ENCODE assay signal across 1 fruit fly cellular context in the genomic region with DNA sequence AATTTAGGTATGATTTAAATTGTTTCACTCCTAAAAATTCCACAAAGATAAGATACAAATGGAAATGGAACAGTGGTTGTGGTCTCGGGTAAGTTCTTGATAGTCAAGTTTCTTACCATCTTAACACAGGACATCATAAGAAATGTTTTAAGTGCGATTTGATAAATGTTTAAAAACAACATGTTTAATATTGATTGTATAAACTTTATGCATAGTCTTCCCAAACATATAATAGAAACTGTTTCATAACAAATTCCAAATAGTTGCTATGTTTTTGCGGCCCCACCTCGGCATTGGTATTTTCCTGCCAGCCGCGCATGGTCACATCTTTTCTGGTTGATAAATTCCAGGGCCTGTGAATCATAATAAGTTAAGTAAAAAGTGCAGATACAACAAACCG.
A peak's percentile ranks its signal among the peaks of the same experiment; 100 is the strongest.
TF ChIP-seq lines count a peak whose summit lies in the region.

A gene (plus strand): TSS at position 318 of the 400 bp plus-strand sequence.

TF ChIP-seq in whole organism, embryonic, 481 proteins besides CTCF, POLR2A, EP300 and RAD21 (continued from another document and continues in another):
- TF ChIP-seq CG6689 (GFP tag; IDR thresholded peaks at IDR 0.05; lab: Robert Waterston, UW) (peak; percentile 51), CG7963 (GFP tag; IDR thresholded peaks at IDR 0.05; lab: Robert Waterston, UW; ENCODE audit: partially characterized antibody) (no peak), CG3163 (GFP tag; optimal IDR thresholded peaks at IDR 0.05; lab: Kevin White, UChicago) (peak; percentile 27), Dip3 (GFP tag; optimal IDR thresholded peaks at IDR 0.05; lab: Kevin White, UChicago) (peak; percentile 11), CG18619 (GFP tag; optimal IDR thresholded peaks at IDR 0.05; lab: Kevin White, UChicago) (peak; percentile 25), CG4424 (GFP tag; optimal IDR thresholded peaks at IDR 0.05; lab: Kevin White, UChicago) (peak; percentile 39), D (optimal IDR thresholded peaks at IDR 0.05; lab: Kevin White, UChicago) (no peak), D (GFP tag; optimal IDR thresholded peaks at IDR 0.05; lab: Kevin White, UChicago) (no peak), otp (GFP tag; IDR thresholded peaks at IDR 0.05; lab: Robert Waterston, UW) (no peak), NC2β (GFP tag; optimal IDR thresholded peaks at IDR 0.05; lab: Kevin White, UChicago) (no peak), Atf6 (GFP tag; IDR thresholded peaks at IDR 0.05; lab: Robert Waterston, UW) (peak; percentile 49; the same call in 1 of the 2 replicates), CG13123 (GFP tag; optimal IDR thresholded peaks at IDR 0.05; lab: Kevin White, UChicago) (no peak), CG30403 (GFP tag; optimal IDR thresholded peaks at IDR 0.05; lab: Kevin White, UChicago) (peak; percentile 70), cad (GFP tag; optimal IDR thresholded peaks at IDR 0.05; lab: Kevin White, UChicago) (no peak), stwl (tag; optimal IDR thresholded peaks at IDR 0.05; lab: Kevin White, UChicago) (peak; percentile 83), CG11723 (GFP tag; optimal IDR thresholded peaks at IDR 0.05; lab: Kevin White, UChicago) (no peak), Spps (tag; optimal IDR thresholded peaks at IDR 0.05; lab: Kevin White, UChicago) (peak; percentile 27), Fer3 (tag; optimal IDR thresholded peaks at IDR 0.05; lab: Kevin White, UChicago) (peak; percentile 56), CG4730 (GFP tag; IDR thresholded peaks at IDR 0.05; lab: Robert Waterston, UW) (peak; percentile 49), ac (GFP tag; optimal IDR thresholded peaks at IDR 0.05; lab: Kevin White, UChicago) (no peak), CG11085 (GFP tag; IDR thresholded peaks at IDR 0.05; lab: Robert Waterston, UW) (no peak), sima (GFP tag; optimal IDR thresholded peaks at IDR 0.05; lab: Kevin White, UChicago) (no peak), sd (tag; optimal IDR thresholded peaks at IDR 0.05; lab: Kevin White, UChicago) (peak; percentile 94), CG9797 (GFP tag; optimal IDR thresholded peaks at IDR 0.05; lab: Kevin White, UChicago) (peak; percentile 79), hbn (GFP tag; IDR thresholded peaks at IDR 0.05; lab: Robert Waterston, UW; ENCODE audit: partially characterized antibody) (no peak), CG6854 (GFP tag; optimal IDR thresholded peaks at IDR 0.05; lab: Kevin White, UChicago) (no peak), CG4854 (GFP tag; optimal IDR thresholded peaks at IDR 0.05; lab: Kevin White, UChicago) (no peak), CG5245 (GFP tag; optimal IDR thresholded peaks at IDR 0.05; lab: Kevin White, UChicago) (no peak), CG8944 (GFP tag; optimal IDR thresholded peaks at IDR 0.05; lab: Kevin White, UChicago) (peak; percentile 22), Dll (GFP tag; IDR thresholded peaks at IDR 0.05; lab: Robert Waterston, UW; ENCODE audit: partially characterized antibody) (no peak), scrt (GFP tag; optimal IDR thresholded peaks at IDR 0.05; lab: Kevin White, UChicago) (no peak), CG7372 (GFP tag; IDR thresholded peaks at IDR 0.05; lab: Robert Waterston, UW) (peak; percentile 61), CG10274 (GFP tag; optimal IDR thresholded peaks at IDR 0.05; lab: Kevin White, UChicago) (no peak), cas (GFP tag; IDR thresholded peaks at IDR 0.05; lab: Robert Waterston, UW) (peak; percentile 48; the same call in 1 of the 2 replicates), corto (GFP tag; optimal IDR thresholded peaks at IDR 0.05; lab: Kevin White, UChicago) (no peak), D19A (tag; optimal IDR thresholded peaks at IDR 0.05; lab: Kevin White, UChicago) (peak; percentile 10), CG13894 (tag; optimal IDR thresholded peaks at IDR 0.05; lab: Kevin White, UChicago) (no peak), sens-2 (GFP tag; IDR thresholded peaks at IDR 0.05; lab: Robert Waterston, UW) (no peak), vnd (GFP tag; IDR thresholded peaks at IDR 0.05; lab: Robert Waterston, UW; ENCODE audit: partially characterized antibody) (no peak), HmgZ (tag; optimal IDR thresholded peaks at IDR 0.05; lab: Kevin White, UChicago) (peak; percentile 52), unc-4 (GFP tag; IDR thresholded peaks at IDR 0.05; lab: Robert Waterston, UW; ENCODE audit: partially characterized antibody) (no peak), E2f2 (GFP tag; IDR thresholded peaks at IDR 0.05; lab: Robert Waterston, UW) (peak; percentile 71), peb (GFP tag; IDR thresholded peaks at IDR 0.05; lab: Robert Waterston, UW) (no peak), CG17186 (GFP tag; optimal IDR thresholded peaks at IDR 0.05; lab: Kevin White, UChicago) (peak; percentile 34), dysf (GFP tag; IDR thresholded peaks at IDR 0.05; lab: Robert Waterston, UW) (peak; percentile 83), CG2199 (GFP tag; IDR thresholded peaks at IDR 0.05; lab: Robert Waterston, UW) (0 out of 3 replicates have a peak, but pooled peaks have one; percentile 37), NK7.1 (GFP tag; optimal IDR thresholded peaks at IDR 0.05; lab: Kevin White, UChicago) (no peak), CG13287 (GFP tag; IDR thresholded peaks at IDR 0.05; lab: Robert Waterston, UW; ENCODE audit: partially characterized antibody) (no peak), grau (tag; optimal IDR thresholded peaks at IDR 0.05; lab: Kevin White, UChicago) (no peak), CG4360 (GFP tag; IDR thresholded peaks at IDR 0.05; lab: Robert Waterston, UW) (no peak), Pdp1 (GFP tag; optimal IDR thresholded peaks at IDR 0.05; lab: Kevin White, UChicago) (peak in 1 of 2 experiments; percentile 53), CG10431 (GFP tag; optimal IDR thresholded peaks at IDR 0.05; lab: Kevin White, UChicago) (no peak), sr (GFP tag; IDR thresholded peaks at IDR 0.05; lab: Robert Waterston, UW) (no peak), H15 (GFP tag; IDR thresholded peaks at IDR 0.05; lab: Robert Waterston, UW) (0 out of 3 replicates have a peak, but pooled peaks have one; percentile 16), CG2120 (GFP tag; optimal IDR thresholded peaks at IDR 0.05; lab: Kevin White, UChicago) (peak; percentile 80), CG5953 (GFP tag; IDR thresholded peaks at IDR 0.05; lab: Robert Waterston, UW) (peak; percentile 69), BtbVII (GFP tag; optimal IDR thresholded peaks at IDR 0.05; lab: Kevin White, UChicago) (no peak), phol (tag; optimal IDR thresholded peaks at IDR 0.05; lab: Kevin White, UChicago) (peak; percentile 79), wek (GFP tag; optimal IDR thresholded peaks at IDR 0.05; lab: Kevin White, UChicago) (no peak), Adf1 (GFP tag; IDR thresholded peaks at IDR 0.05; lab: Robert Waterston, UW) (peak; percentile 46), Dfd (GFP tag; optimal IDR thresholded peaks at IDR 0.05; lab: Kevin White, UChicago) (no peak), B-H2 (GFP tag; optimal IDR thresholded peaks at IDR 0.05; lab: Kevin White, UChicago) (no peak), CG3065 (GFP tag; optimal IDR thresholded peaks at IDR 0.05; lab: Kevin White, UChicago) (no peak), wdn (GFP tag; IDR thresholded peaks at IDR 0.05; lab: Robert Waterston, UW) (peak; percentile 49; the same call in 1 of the 2 replicates), CG32772 (GFP tag; IDR thresholded peaks at IDR 0.05; lab: Robert Waterston, UW) (peak; percentile 49), pho (GFP tag; optimal IDR thresholded peaks at IDR 0.05; lab: Kevin White, UChicago) (peak; percentile 52), gem (tag; optimal IDR thresholded peaks at IDR 0.05; lab: Kevin White, UChicago) (peak; percentile 76), Mes4 (GFP tag; optimal IDR thresholded peaks at IDR 0.05; lab: Kevin White, UChicago) (no peak), CG6654 (GFP tag; optimal IDR thresholded peaks at IDR 0.05; lab: Kevin White, UChicago) (no peak), dm (GFP tag; optimal IDR thresholded peaks at IDR 0.05; lab: Kevin White, UChicago) (peak; percentile 33), luna (GFP tag; optimal IDR thresholded peaks at IDR 0.05; lab: Kevin White, UChicago) (no peak), ems (GFP tag; optimal IDR thresholded peaks at IDR 0.05; lab: Kevin White, UChicago) (peak; percentile 3), Dad (GFP tag; optimal IDR thresholded peaks at IDR 0.05; lab: Kevin White, UChicago) (peak; percentile 7), zen2 (GFP tag; IDR thresholded peaks at IDR 0.05; lab: Robert Waterston, UW; ENCODE audit: partially characterized antibody) (no peak), Lhr (GFP tag; optimal IDR thresholded peaks at IDR 0.05; lab: Kevin White, UChicago) (peak; percentile 65), gsb (GFP tag; IDR thresholded peaks at IDR 0.05; lab: Robert Waterston, UW) (no peak), Xrp1 (GFP tag; IDR thresholded peaks at IDR 0.05; lab: Robert Waterston, UW) (peak; percentile 67), Hr39 (optimal IDR thresholded peaks at IDR 0.05; lab: Kevin White, UChicago) (no peak), CG1602 (GFP tag; optimal IDR thresholded peaks at IDR 0.05; lab: Kevin White, UChicago) (peak; percentile 53), unpg (GFP tag; optimal IDR thresholded peaks at IDR 0.05; lab: Kevin White, UChicago) (no peak), ranshi (GFP tag; IDR thresholded peaks at IDR 0.05; lab: Robert Waterston, UW) (peak; percentile 72), gcm (GFP tag; optimal IDR thresholded peaks at IDR 0.05; lab: Kevin White, UChicago) (no peak), prd (optimal IDR thresholded peaks at IDR 0.05; lab: Kevin White, UChicago) (no peak), prd (GFP tag; IDR thresholded peaks at IDR 0.05; lab: Robert Waterston, UW) (peak; percentile 67; the same call in 2 of the 3 replicates), Fer2 (tag; optimal IDR thresholded peaks at IDR 0.05; lab: Kevin White, UChicago) (no peak), z (GFP tag; IDR thresholded peaks at IDR 0.05; lab: Robert Waterston, UW) (no peak), CG9727 (GFP tag; optimal IDR thresholded peaks at IDR 0.05; lab: Kevin White, UChicago) (no peak), crol (GFP tag; IDR thresholded peaks at IDR 0.05; lab: Robert Waterston, UW) (no peak), CG31365 (tag; optimal IDR thresholded peaks at IDR 0.05; lab: Kevin White, UChicago) (no peak), mirr (GFP tag; optimal IDR thresholded peaks at IDR 0.05; lab: Kevin White, UChicago) (no peak), CG4617 (GFP tag; optimal IDR thresholded peaks at IDR 0.05; lab: Kevin White, UChicago; ENCODE audit: borderline replicate concordance) (peak; percentile 72), kay (GFP tag; optimal IDR thresholded peaks at IDR 0.05; lab: Kevin White, UChicago) (peak; percentile 57), CG11398 (GFP tag; optimal IDR thresholded peaks at IDR 0.05; lab: Kevin White, UChicago) (peak; percentile 7), br (optimal IDR thresholded peaks at IDR 0.05; lab: Kevin White, UChicago) (no peak), sug (tag; optimal IDR thresholded peaks at IDR 0.05; lab: Kevin White, UChicago) (no peak), CG11696 (GFP tag; IDR thresholded peaks at IDR 0.05; lab: Robert Waterston, UW) (no peak), Lim3 (GFP tag; IDR thresholded peaks at IDR 0.05; lab: Robert Waterston, UW) (no peak), NFAT (GFP tag; IDR thresholded peaks at IDR 0.05; lab: Robert Waterston, UW) (no peak; the same call in 1 of the 2 replicates), pros (GFP tag; optimal IDR thresholded peaks at IDR 0.05; lab: Kevin White, UChicago) (no peak), CG18764 (GFP tag; optimal IDR thresholded peaks at IDR 0.05; lab: Kevin White, UChicago) (peak; percentile 17), wor (GFP tag; IDR thresholded peaks at IDR 0.05; lab: Robert Waterston, UW) (0 out of 2 replicates have a peak, but pooled peaks have one; percentile 21), CG32532 (GFP tag; IDR thresholded peaks at IDR 0.05; lab: Robert Waterston, UW) (peak; percentile 68), CG1529 (GFP tag; optimal IDR thresholded peaks at IDR 0.05; lab: Kevin White, UChicago) (no peak), sisA (GFP tag; IDR thresholded peaks at IDR 0.05; lab: Robert Waterston, UW) (peak; percentile 54), CG12744 (GFP tag; optimal IDR thresholded peaks at IDR 0.05; lab: Kevin White, UChicago) (peak; percentile 2), CG2875 (GFP tag; optimal IDR thresholded peaks at IDR 0.05; lab: Kevin White, UChicago) (no peak), ind (GFP tag; optimal IDR thresholded peaks at IDR 0.05; lab: Kevin White, UChicago) (peak; percentile 50), B-H1 (GFP tag; IDR thresholded peaks at IDR 0.05; lab: Robert Waterston, UW) (no peak; the same call in 2 of the 3 replicates), crp (GFP tag; optimal IDR thresholded peaks at IDR 0.05; lab: Kevin White, UChicago) (no peak), rib (GFP tag; IDR thresholded peaks at IDR 0.05; lab: Robert Waterston, UW) (no peak), CG7357 (GFP tag; IDR thresholded peaks at IDR 0.05; lab: Robert Waterston, UW) (no peak), maf-S (GFP tag; optimal IDR thresholded peaks at IDR 0.05; lab: Kevin White, UChicago) (peak; percentile 24), CG18599 (GFP tag; optimal IDR thresholded peaks at IDR 0.05; lab: Kevin White, UChicago) (no peak), esg (GFP tag; conservative IDR thresholded peaks at IDR 0.05; lab: Robert Waterston, UW) (peak; percentile 36; the same call in 1 of the 2 replicates), lab (GFP tag; optimal IDR thresholded peaks at IDR 0.05; lab: Kevin White, UChicago) (peak; percentile 57), CG12299 (tag; optimal IDR thresholded peaks at IDR 0.05; lab: Kevin White, UChicago) (peak; percentile 6), CG16813 (GFP tag; IDR thresholded peaks at IDR 0.05; lab: Robert Waterston, UW; ENCODE audit: partially characterized antibody) (no peak), H2.0 (GFP tag; IDR thresholded peaks at IDR 0.05; lab: Robert Waterston, UW) (peak; percentile 64), psq (GFP tag; optimal IDR thresholded peaks at IDR 0.05; lab: Kevin White, UChicago) (no peak), ERR (GFP tag; optimal IDR thresholded peaks at IDR 0.05; lab: Kevin White, UChicago) (no peak), toy (GFP tag; IDR thresholded peaks at IDR 0.05; lab: Robert Waterston, UW) (no peak), tio (GFP tag; optimal IDR thresholded peaks at IDR 0.05; lab: Kevin White, UChicago) (no peak), GATAe (GFP tag; conservative IDR thresholded peaks at IDR 0.05; lab: Robert Waterston, UW) (no peak), CG17802 (tag; optimal IDR thresholded peaks at IDR 0.05; lab: Kevin White, UChicago) (no peak), Dref (GFP tag; IDR thresholded peaks at IDR 0.05; lab: Robert Waterston, UW) (0 out of 2 replicates have a peak, but pooled peaks have one; percentile 19), CG16815 (GFP tag; optimal IDR thresholded peaks at IDR 0.05; lab: Kevin White, UChicago) (no peak), E2f1 (GFP tag; IDR thresholded peaks at IDR 0.05; lab: Robert Waterston, UW) (peak; percentile 60; the same call in 1 of the 2 replicates), CG10321 (GFP tag; IDR thresholded peaks at IDR 0.05; lab: Robert Waterston, UW) (no peak)
